Fruit fly (Drosophila melanogaster): ENCODE measurements around the gene hng3.

Gene hng3

DNA sequence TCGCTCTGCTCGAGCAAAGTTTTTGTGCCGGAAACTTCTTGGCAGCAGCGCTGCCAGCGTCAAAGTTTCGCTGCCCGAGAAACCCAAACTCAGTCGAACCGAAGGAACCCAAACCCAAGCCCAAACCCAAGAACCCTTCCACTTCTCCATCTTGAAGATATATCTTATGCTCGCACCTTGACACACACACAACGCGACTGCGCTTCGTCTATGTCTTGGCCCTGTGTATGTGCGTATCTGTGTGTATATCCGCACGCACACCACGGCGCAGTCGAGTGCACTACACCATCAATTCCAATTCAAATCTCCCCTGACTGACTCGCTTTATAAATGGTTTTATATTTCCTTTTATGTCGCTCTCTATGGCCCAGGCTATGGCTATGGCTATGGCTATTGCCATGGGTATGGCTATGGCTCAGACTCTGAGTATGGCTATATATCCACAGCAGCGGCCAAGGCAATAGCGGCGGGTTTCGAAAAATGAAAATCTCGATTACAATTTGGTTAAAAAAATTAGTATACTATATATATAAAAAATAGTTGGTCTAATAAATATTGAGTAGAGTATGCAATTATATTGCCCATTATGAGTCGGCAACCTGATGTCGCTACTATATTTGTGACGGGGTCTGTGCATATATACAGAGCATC, 58.8 kb downstream of the hng3 start (continued):
- peak; percentile 96 for TF ChIP-seq HmgZ (tag; optimal IDR thresholded peaks at IDR 0.05)
- peak; percentile 96 to 97 for TF ChIP-seq bsh (GFP tag; optimal IDR thresholded peaks at IDR 0.05)
- no peak for TF ChIP-seq nerfin-2 (GFP tag; IDR thresholded peaks at IDR 0.05; ENCODE audit: partially characterized antibody)
- no peak for TF ChIP-seq prd (optimal IDR thresholded peaks at IDR 0.05)
- peak; percentile 98 for TF ChIP-seq prd (GFP tag; IDR thresholded peaks at IDR 0.05)
- peak; percentile 23 for TF ChIP-seq Ets97D (GFP tag; optimal IDR thresholded peaks at IDR 0.05)
- peak; percentile 93 for TF ChIP-seq CG10366 (GFP tag; IDR thresholded peaks at IDR 0.05)
- TF ChIP-seq Sin3A (optimal IDR thresholded peaks at IDR 0.05): no peak
- peak; percentile 86 for TF ChIP-seq gt (GFP tag; IDR thresholded peaks at IDR 0.05)
- peak; percentile 93 for TF ChIP-seq CG14667 (GFP tag; IDR thresholded peaks at IDR 0.05)
- TF ChIP-seq ewg (GFP tag; optimal IDR thresholded peaks at IDR 0.05): peak; percentile 88
- peak; percentile 97 for TF ChIP-seq CG10959 (GFP tag; IDR thresholded peaks at IDR 0.05)
- TF ChIP-seq CG2199 (GFP tag; IDR thresholded peaks at IDR 0.05): peak; percentile 90
- TF ChIP-seq Ravus (GFP tag; IDR thresholded peaks at IDR 0.05): peak; percentile 80
- TF ChIP-seq CG18599 (GFP tag; optimal IDR thresholded peaks at IDR 0.05): peak; percentile 98
- peak; percentile 93 for TF ChIP-seq CG15011 (GFP tag; optimal IDR thresholded peaks at IDR 0.05)
- peak; percentile 95 for TF ChIP-seq bcd (GFP tag; optimal IDR thresholded peaks at IDR 0.05)
- peak; percentile 97 for TF ChIP-seq ranshi (GFP tag; IDR thresholded peaks at IDR 0.05)
- TF ChIP-seq trh (GFP tag; optimal IDR thresholded peaks at IDR 0.05): peak; percentile 90
- TF ChIP-seq corto (GFP tag; optimal IDR thresholded peaks at IDR 0.05): peak; percentile 88
- TF ChIP-seq CG10431 (GFP tag; optimal IDR thresholded peaks at IDR 0.05): peak; percentile 85
- TF ChIP-seq CG12391 (tag; optimal IDR thresholded peaks at IDR 0.05): peak; percentile 97
- TF ChIP-seq CG1602 (GFP tag; optimal IDR thresholded peaks at IDR 0.05): peak; percentile 90
- peak; percentile 85 for TF ChIP-seq CG11085 (GFP tag; IDR thresholded peaks at IDR 0.05)
- peak; percentile 40 for TF ChIP-seq Hey (tag; optimal IDR thresholded peaks at IDR 0.05)
- TF ChIP-seq row (GFP tag; IDR thresholded peaks at IDR 0.05): peak; percentile 95
- peak; percentile 51 for TF ChIP-seq mam (GFP tag; optimal IDR thresholded peaks at IDR 0.05)
- TF ChIP-seq ab (GFP tag; optimal IDR thresholded peaks at IDR 0.05): peak; percentile 18
- TF ChIP-seq CG4424 (GFP tag; optimal IDR thresholded peaks at IDR 0.05): peak; percentile 96
- TF ChIP-seq CG33557 (GFP tag; optimal IDR thresholded peaks at IDR 0.05): peak; percentile 92
- peak; percentile 85 for TF ChIP-seq CG5180 (GFP tag; optimal IDR thresholded peaks at IDR 0.05)
- peak; percentile 91 for TF ChIP-seq Six4 (GFP tag; optimal IDR thresholded peaks at IDR 0.05)
- TF ChIP-seq hth (optimal IDR thresholded peaks at IDR 0.05): no peak
- no peak for TF ChIP-seq hbn (GFP tag; IDR thresholded peaks at IDR 0.05; ENCODE audit: partially characterized antibody)
- peak; percentile 91 for TF ChIP-seq CG14050 (GFP tag; IDR thresholded peaks at IDR 0.05)
- peak; percentile 98 for TF ChIP-seq CG2712 (tag; optimal IDR thresholded peaks at IDR 0.05)
- peak; percentile 88 for TF ChIP-seq aop (GFP tag; IDR thresholded peaks at IDR 0.05)
- TF ChIP-seq CG2678 (tag; optimal IDR thresholded peaks at IDR 0.05): peak; percentile 97
- peak; percentile 94 for TF ChIP-seq CG34422 (GFP tag; IDR thresholded peaks at IDR 0.05)
- peak; percentile 90 for TF ChIP-seq bowl (GFP tag; IDR thresholded peaks at IDR 0.05)
- TF ChIP-seq CG16815 (GFP tag; optimal IDR thresholded peaks at IDR 0.05): peak; percentile 95
- TF ChIP-seq NC2α (GFP tag; optimal IDR thresholded peaks at IDR 0.05): peak; percentile 34
- TF ChIP-seq Xbp1 (GFP tag; optimal IDR thresholded peaks at IDR 0.05): peak; percentile 94
- TF ChIP-seq Sox100B (GFP tag; optimal IDR thresholded peaks at IDR 0.05): peak; percentile 94
- TF ChIP-seq Trl (optimal IDR thresholded peaks at IDR 0.05): no peak
- TF ChIP-seq Trl (GFP tag; optimal IDR thresholded peaks at IDR 0.05): peak; percentile 61
- TF ChIP-seq CG10565 (GFP tag; optimal IDR thresholded peaks at IDR 0.05): peak; percentile 57
- peak; percentile 88 for TF ChIP-seq CG13123 (GFP tag; optimal IDR thresholded peaks at IDR 0.05)
- peak; percentile 96 for TF ChIP-seq CG14441 (GFP tag; IDR thresholded peaks at IDR 0.05)
- peak; percentile 94 for TF ChIP-seq CG4820 (GFP tag; optimal IDR thresholded peaks at IDR 0.05)
- peak; percentile 56 for TF ChIP-seq NK7.1 (GFP tag; optimal IDR thresholded peaks at IDR 0.05)

All from whole organism, embryonic.